Worm (Caenorhabditis elegans) whole organism, early embryonic: ENCODE measurements around the gene wdfy-2.

ENCODE experiments used
- B0310.2 ChIP-seq: sonication (generic microtip); optimal IDR thresholded peaks from 2 replicates; lab custom pipeline; 2016; ENCODE audit warnings: mild to moderate bottlenecking, missing genetic modification characterization, missing compliant biosample characterization
- F13C5.2 ChIP-seq: sonication (generic microtip); optimal IDR thresholded peaks from 2 replicates; lab custom pipeline; 2017; ENCODE audit warnings: mild to moderate bottlenecking, missing genetic modification characterization, inconsistent platforms, missing compliant biosample characterization
- aly-1 ChIP-seq: sonication (generic microtip); optimal IDR thresholded peaks from 2 replicates; lab custom pipeline; 2016; ENCODE audit warnings: missing genetic modification characterization, missing compliant biosample characterization
- ama-1 ChIP-seq: fragments of 150-350 bp; optimal IDR thresholded peaks from 2 replicates; lab custom pipeline; 2014
- ceh-13 ChIP-seq: fragments of 200-800 bp; sonication (Bioruptor generic); optimal IDR thresholded peaks from 2 replicates; lab custom pipeline; 2018; ENCODE audit warnings: mild to moderate bottlenecking, missing genetic modification characterization, missing compliant biosample characterization
- ceh-36 ChIP-seq: sonication (generic microtip); optimal IDR thresholded peaks from 2 replicates; lab custom pipeline; 2016; ENCODE audit warnings: missing genetic modification characterization, inconsistent platforms, missing compliant biosample characterization
- ets-7 ChIP-seq: sonication (generic microtip); optimal IDR thresholded peaks from 2 replicates; lab custom pipeline; 2016; ENCODE audit warnings: missing genotype, missing genetic modification characterization, missing compliant biosample characterization
- flt-1 ChIP-seq: fragments of 200-800 bp; sonication (Bioruptor generic); IDR thresholded peaks from 2 replicates; pipeline ENCODE4 v1.3.6; 2022; ENCODE audit warnings: missing genetic modification characterization, missing compliant biosample characterization
- hmbx-1 ChIP-seq: sonication (generic microtip); optimal IDR thresholded peaks from 2 replicates; lab custom pipeline; 2016; ENCODE audit warnings: mild to moderate bottlenecking, missing genetic modification characterization, missing compliant biosample characterization
- hmg-4 ChIP-seq: fragments of 200-800 bp; sonication (Bioruptor generic); optimal IDR thresholded peaks from 2 replicates; lab custom pipeline; 2018; ENCODE audit warnings: mild to moderate bottlenecking, missing genetic modification characterization, missing compliant biosample characterization
- hnd-1 ChIP-seq: sonication (generic microtip); optimal IDR thresholded peaks from 2 replicates; lab custom pipeline; 2016; ENCODE audit warnings: missing genetic modification characterization, missing compliant biosample characterization
- pes-1 ChIP-seq: fragments of 200-800 bp; sonication (Bioruptor generic); IDR thresholded peaks from 2 replicates; pipeline ENCODE4 v1.3.6; 2022; ENCODE audit warnings: missing genetic modification reagents, missing genetic modification characterization, missing compliant biosample characterization
- scrt-1 ChIP-seq: fragments of 200-800 bp; sonication (Bioruptor generic); IDR thresholded peaks from 2 replicates; pipeline ENCODE4 v1.3.6; 2022; ENCODE audit warnings: missing genetic modification characterization, missing compliant biosample characterization
- sea-1 ChIP-seq: fragments of 200-800 bp; sonication (Bioruptor generic); conservative IDR thresholded peaks from 2 replicates; pipeline ENCODE4 v1.3.6; 2022; ENCODE audit warnings: missing genetic modification characterization, missing compliant biosample characterization
- tbx-11 ChIP-seq: fragments of 200-800 bp; sonication (Bioruptor generic); IDR thresholded peaks from 2 replicates; pipeline ENCODE4 v1.3.6; 2022; ENCODE audit warnings: missing genetic modification characterization, missing compliant biosample characterization
- tbx-37 ChIP-seq: fragments of 200-800 bp; sonication (Bioruptor generic); conservative IDR thresholded peaks from 2 replicates; pipeline ENCODE4 v1.3.6; 2022; ENCODE audit warnings: missing genetic modification reagents, missing genetic modification characterization, missing compliant biosample characterization
- tra-4 ChIP-seq: sonication (generic microtip); optimal IDR thresholded peaks from 2 replicates; lab custom pipeline; 2017; ENCODE audit warnings: missing genetic modification characterization, missing compliant biosample characterization

wdfy-2 gene

ce11 chrII:9310204-9310603 lies 9.5 kb upstream of the wdfy-2 start, which contains the start of gene cam-1:
cam-1 (minus strand) TSS chrII:9310304.
- TF ChIP-seq flt-1 (GFP tag; lab: Robert Waterston, UW) = no peak
- no peak for TF ChIP-seq scrt-1 (GFP tag; lab: Robert Waterston, UW)
- no peak for TF ChIP-seq F13C5.2 (tag; lab: Kevin White, UChicago)
- no peak for TF ChIP-seq sea-1 (GFP tag; lab: Robert Waterston, UW)
- TF ChIP-seq ama-1 (lab: Kevin White, UChicago) = no peak
- TF ChIP-seq aly-1 = no peak
- no peak for TF ChIP-seq tra-4 (tag; lab: Kevin White, UChicago)
- TF ChIP-seq ceh-13 = no peak
- no peak for TF ChIP-seq hnd-1 (tag; lab: Kevin White, UChicago)
- TF ChIP-seq tbx-37 = no peak
- no peak for TF ChIP-seq hmbx-1 (tag; lab: Kevin White, UChicago)
- TF ChIP-seq B0310.2 (tag; lab: Kevin White, UChicago) = no peak
- TF ChIP-seq ets-7 (tag; lab: Kevin White, UChicago) = no peak
- no peak for TF ChIP-seq ceh-36
- no peak for TF ChIP-seq tbx-11 (GFP tag; lab: Robert Waterston, UW)
- no peak for TF ChIP-seq pes-1 (GFP tag; lab: Robert Waterston, UW)
- TF ChIP-seq hmg-4 (GFP tag; lab: Kevin White, UChicago) = no peak

ce11 chrII:9310794-9311193 lies 8.9 kb upstream of the wdfy-2 start:
- TF ChIP-seq F13C5.2 (tag; lab: Kevin White, UChicago) = no peak
- no peak for TF ChIP-seq ama-1 (lab: Kevin White, UChicago)
- TF ChIP-seq sea-1 (GFP tag; lab: Robert Waterston, UW) = no peak
- no peak for TF ChIP-seq tra-4 (tag; lab: Kevin White, UChicago)
- TF ChIP-seq hmg-4 (GFP tag; lab: Kevin White, UChicago) = no peak
- TF ChIP-seq ceh-36 = no peak
- no peak for TF ChIP-seq flt-1 (GFP tag; lab: Robert Waterston, UW)
- no peak for TF ChIP-seq tbx-37
- TF ChIP-seq pes-1 (GFP tag; lab: Robert Waterston, UW) = no peak
- no peak for TF ChIP-seq hnd-1 (tag; lab: Kevin White, UChicago)
- no peak for TF ChIP-seq tbx-11 (GFP tag; lab: Robert Waterston, UW)
- no peak for TF ChIP-seq aly-1
- TF ChIP-seq ets-7 (tag; lab: Kevin White, UChicago) = no peak

DNA sequence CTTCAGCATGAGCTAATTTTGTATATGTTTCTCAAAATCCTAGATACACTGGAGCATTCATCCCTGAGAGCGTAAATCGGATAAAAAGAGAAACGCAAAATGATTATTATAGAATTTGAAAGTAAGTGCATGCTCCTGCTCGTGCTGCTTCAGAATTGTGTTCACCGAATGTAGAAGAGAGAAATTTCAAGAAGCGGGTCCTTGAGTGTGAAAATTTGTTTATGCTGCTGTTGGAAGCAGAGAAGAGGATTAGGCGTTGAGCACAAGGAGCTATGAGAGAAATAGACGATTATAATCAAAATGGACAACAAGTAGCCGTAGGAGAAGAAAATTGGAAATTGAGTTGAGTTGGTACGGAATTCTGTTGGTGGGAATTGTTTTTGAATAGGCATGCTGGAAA lies 8.0 kb upstream of the wdfy-2 start:
- TF ChIP-seq tbx-37 (no peak), ama-1 (lab: Kevin White, UChicago) (no peak), hmg-4 (GFP tag; lab: Kevin White, UChicago) (no peak), tra-4 (tag; lab: Kevin White, UChicago) (no peak), sea-1 (GFP tag; lab: Robert Waterston, UW) (no peak), hmbx-1 (tag; lab: Kevin White, UChicago) (no peak), ceh-36 (no peak)

ce11 chrII:9313335-9313734 lies 6.3 kb upstream of the wdfy-2 start:
- TF ChIP-seq tbx-11 (GFP tag; lab: Robert Waterston, UW) = no peak
- no peak for TF ChIP-seq B0310.2 (tag; lab: Kevin White, UChicago)
- no peak for TF ChIP-seq flt-1 (GFP tag; lab: Robert Waterston, UW)
- TF ChIP-seq hnd-1 (tag; lab: Kevin White, UChicago) = no peak
- no peak for TF ChIP-seq hmbx-1 (tag; lab: Kevin White, UChicago)
- no peak for TF ChIP-seq hmg-4 (GFP tag; lab: Kevin White, UChicago)
- no peak for TF ChIP-seq tra-4 (tag; lab: Kevin White, UChicago)
- TF ChIP-seq F13C5.2 (tag; lab: Kevin White, UChicago) = no peak
- TF ChIP-seq ceh-13 = no peak
- no peak for TF ChIP-seq sea-1 (GFP tag; lab: Robert Waterston, UW)
- no peak for TF ChIP-seq pes-1 (GFP tag; lab: Robert Waterston, UW)
- no peak for TF ChIP-seq tbx-37

DNA sequence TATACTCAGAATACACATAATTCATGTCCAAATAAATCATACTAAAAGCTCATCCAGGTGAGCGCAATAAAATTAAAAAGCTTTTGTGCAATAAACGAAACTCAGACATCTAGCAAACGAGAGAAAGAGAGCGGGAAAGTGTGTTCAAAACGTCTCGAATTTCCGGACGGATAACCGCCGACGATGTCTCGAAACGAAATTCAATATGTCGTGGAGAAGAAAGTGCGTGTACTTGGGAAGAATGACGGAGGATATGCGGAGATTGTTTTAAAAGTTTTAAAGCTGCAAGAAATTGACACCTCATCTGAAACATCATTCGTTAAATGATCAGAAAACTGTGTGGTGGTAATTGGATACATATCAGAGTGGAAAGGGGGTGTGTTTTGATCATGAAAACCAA lies 4.9 kb upstream of the wdfy-2 start:
- TF ChIP-seq pes-1 (GFP tag; lab: Robert Waterston, UW) (no peak), sea-1 (GFP tag; lab: Robert Waterston, UW) (no peak), hmbx-1 (tag; lab: Kevin White, UChicago) (no peak), flt-1 (GFP tag; lab: Robert Waterston, UW) (no peak), scrt-1 (GFP tag; lab: Robert Waterston, UW) (no peak), ceh-13 (no peak), tbx-11 (GFP tag; lab: Robert Waterston, UW) (no peak), ets-7 (tag; lab: Kevin White, UChicago) (no peak), hnd-1 (tag; lab: Kevin White, UChicago) (no peak), F13C5.2 (tag; lab: Kevin White, UChicago) (no peak)

DNA sequence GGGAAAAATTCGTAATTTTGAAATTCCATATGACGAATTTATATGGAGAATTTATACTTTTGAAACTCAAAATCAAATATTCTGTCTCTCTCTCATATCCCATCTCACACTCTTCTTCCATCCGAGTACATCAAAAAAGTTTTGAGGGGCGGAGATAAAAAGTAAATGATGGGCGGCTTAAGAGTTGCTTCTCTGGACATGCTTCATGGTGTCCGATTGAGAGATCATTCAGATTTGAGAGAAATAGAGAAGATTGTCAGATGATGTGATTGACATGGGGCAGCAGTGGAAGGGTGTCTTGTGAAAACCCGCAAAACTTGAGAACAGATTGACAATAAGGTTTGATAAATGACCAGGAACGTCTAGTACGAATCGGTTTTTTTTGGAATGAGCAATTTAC lies 4.0 kb upstream of the wdfy-2 start:
- TF ChIP-seq tbx-37 = no peak
- TF ChIP-seq hmg-4 (GFP tag; lab: Kevin White, UChicago) = no peak
- TF ChIP-seq pes-1 (GFP tag; lab: Robert Waterston, UW) = no peak
- TF ChIP-seq B0310.2 (tag; lab: Kevin White, UChicago) = no peak
- no peak for TF ChIP-seq hnd-1 (tag; lab: Kevin White, UChicago)
- no peak for TF ChIP-seq hmbx-1 (tag; lab: Kevin White, UChicago)
- TF ChIP-seq ets-7 (tag; lab: Kevin White, UChicago) = no peak
- TF ChIP-seq scrt-1 (GFP tag; lab: Robert Waterston, UW) = no peak
- no peak for TF ChIP-seq ama-1 (lab: Kevin White, UChicago)
- TF ChIP-seq sea-1 (GFP tag; lab: Robert Waterston, UW) = no peak
- TF ChIP-seq flt-1 (GFP tag; lab: Robert Waterston, UW) = no peak
- TF ChIP-seq tra-4 (tag; lab: Kevin White, UChicago) = no peak
- no peak for TF ChIP-seq ceh-36
- TF ChIP-seq F13C5.2 (tag; lab: Kevin White, UChicago) = no peak

- peak; percentile 25 for TF ChIP-seq hmg-4 (GFP tag; lab: Kevin White, UChicago)
- no peak for TF ChIP-seq ceh-13
Observed at ce11 chrII:9316801-9317200, 2.9 kb upstream of the wdfy-2 start.
